Fruit fly (Drosophila melanogaster) whole organism: ENCODE results near the gene osk.

Experiments used
- CG8478 ChIP-seq: fragments of >200 bp; optimal IDR thresholded peaks from 2 replicates; lab custom pipeline; 2018; ENCODE audit warnings: inconsistent platforms
- EcR ChIP-seq, 2 experiments: fragments of >200 bp; optimal IDR thresholded peaks; 2 replicates each; lab custom pipeline; 2017; ENCODE audit warnings: missing biosample characterization in 2 of 2, missing genetic modification characterization in 2 of 2, missing genetic modification reagents in 2 of 2
- pan ChIP-seq: fragments of >200 bp; optimal IDR thresholded peaks from 2 replicates; lab custom pipeline; 2017
- psq ChIP-seq: fragments of >200 bp; optimal IDR thresholded peaks from 2 replicates; lab custom pipeline; 2017

DNA sequence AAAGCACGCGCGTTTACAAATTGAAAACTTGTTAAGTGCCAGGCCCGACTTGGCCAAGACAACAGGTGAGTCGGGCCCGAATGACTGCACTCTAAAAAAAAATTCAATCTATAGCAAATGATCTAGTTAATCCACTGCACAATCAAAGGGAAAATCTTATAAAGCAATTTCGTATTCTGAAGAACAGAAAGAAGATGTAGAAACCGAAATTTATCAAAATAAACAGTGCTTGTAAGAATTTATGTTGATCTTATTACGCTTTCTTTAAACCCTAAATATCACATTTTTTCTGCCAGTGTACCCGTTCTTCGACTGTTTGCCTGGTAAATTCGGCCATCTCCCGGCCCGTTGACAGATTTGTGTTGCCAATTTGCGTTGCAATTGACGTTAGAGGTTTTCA, 38.2 kb upstream of the osk start:
- TF ChIP-seq pan (lab: Kevin White, UChicago), result no peak
- no peak for TF ChIP-seq CG8478
- TF ChIP-seq EcR (GFP tag; optimal IDR thresholded peaks at IDR 0.05; lab: Kevin White, UChicago), result no peak
- TF ChIP-seq psq, result no peak
